Worm (Caenorhabditis elegans) whole organism, dauer: ENCODE measurements around the gene Y69A2AR.51.

Experiments
- unc-62 ChIP-seq: sonication (generic microtip); optimal IDR thresholded peaks from 2 replicates; lab custom pipeline; 2017; ENCODE audit warnings: missing biosample characterization, missing genetic modification reagents, missing genetic modification characterization

Gene Y69A2AR.51

ce11 chrIV:2597417-2597816, 25.2 kb downstream of the Y69A2AR.51 start, which contains the start of gene Y69A2AR.47:
Y69A2AR.47 (plus strand) TSS chrIV:2597717.
- no peak for TF ChIP-seq unc-62

- no peak for TF ChIP-seq unc-62
Measured at ce11 chrIV:2599634-2600033, 27.4 kb downstream of the Y69A2AR.51 start.

ce11 chrIV:2600841-2601240, 28.6 kb downstream of the Y69A2AR.51 start, which contains the start of gene epg-9:
epg-9 (plus strand) TSS chrIV:2601141.
- no peak for TF ChIP-seq unc-62

ce11 chrIV:2601988-2602861, 30.0 kb downstream of the Y69A2AR.51 start:
- no peak for TF ChIP-seq unc-62

- TF ChIP-seq unc-62: no peak
Measured at ce11 chrIV:2602862-2603189, 30.6 kb downstream of the Y69A2AR.51 start.

DNA sequence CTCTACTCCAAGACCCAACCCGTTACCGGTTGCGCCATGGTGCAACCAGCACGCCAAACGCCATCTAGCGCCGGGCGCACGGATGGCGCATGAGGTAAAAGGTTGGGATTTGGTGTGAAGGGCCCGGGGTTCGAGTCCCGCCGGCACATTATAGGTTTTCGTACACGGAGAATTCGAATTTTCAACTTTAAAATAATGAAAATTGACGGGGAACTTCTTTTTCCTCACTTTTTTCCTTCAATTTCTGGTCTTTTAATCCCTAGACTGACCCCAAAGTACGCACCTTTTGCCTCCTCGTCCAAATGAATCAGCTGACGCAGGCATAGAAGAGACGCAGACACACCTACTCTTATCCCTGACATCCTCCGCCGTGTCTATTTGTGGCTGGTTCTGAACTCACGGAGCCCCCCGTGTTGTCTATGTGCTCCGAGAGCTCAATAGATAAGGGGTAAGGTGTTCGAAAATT, 31.4 kb downstream of the Y69A2AR.51 start:
- TF ChIP-seq unc-62: no peak

- no peak for TF ChIP-seq unc-62
Measured at ce11 chrIV:2606572-2606971, 34.4 kb downstream of the Y69A2AR.51 start.

DNA sequence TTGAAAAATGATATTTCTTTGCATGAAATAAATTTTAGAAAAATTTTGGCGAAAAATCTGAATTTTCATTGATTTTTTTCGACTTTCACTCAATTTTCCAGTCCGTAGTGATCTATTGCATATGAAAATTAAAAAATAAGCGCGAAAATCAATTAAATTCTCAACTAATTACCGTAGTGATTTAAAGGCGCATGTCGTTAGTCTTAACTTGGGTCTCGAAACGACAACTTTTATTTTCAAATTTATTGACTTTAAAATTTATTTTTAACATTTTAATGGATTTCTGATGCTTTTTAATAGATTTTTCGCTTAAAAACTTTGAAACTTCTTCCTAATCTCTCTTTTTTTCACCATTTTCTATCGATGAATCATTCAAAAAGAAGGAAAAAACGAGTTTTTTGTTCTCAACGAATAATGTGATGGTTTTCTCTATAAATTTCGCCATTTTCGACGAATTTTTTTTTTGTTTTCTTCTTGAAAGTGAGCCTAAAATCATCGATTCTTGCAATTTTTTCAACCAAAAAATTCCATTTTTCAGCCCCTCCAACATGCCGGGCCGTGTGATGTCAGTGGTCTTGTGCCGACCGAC, 35.4 kb downstream of the Y69A2AR.51 start, which contains the start of gene vamp-7:
Gene vamp-7, plus strand, starts transcription at position 539 of the 589 bp plus-strand sequence.
- no peak for TF ChIP-seq unc-62

- no peak for TF ChIP-seq unc-62
Measured at ce11 chrIV:2610409-2610808, 38.2 kb downstream of the Y69A2AR.51 start, which contains the start of gene Y69A2AR.32. Y69A2AR.32 (plus strand) TSS chrIV:2610436.

DNA sequence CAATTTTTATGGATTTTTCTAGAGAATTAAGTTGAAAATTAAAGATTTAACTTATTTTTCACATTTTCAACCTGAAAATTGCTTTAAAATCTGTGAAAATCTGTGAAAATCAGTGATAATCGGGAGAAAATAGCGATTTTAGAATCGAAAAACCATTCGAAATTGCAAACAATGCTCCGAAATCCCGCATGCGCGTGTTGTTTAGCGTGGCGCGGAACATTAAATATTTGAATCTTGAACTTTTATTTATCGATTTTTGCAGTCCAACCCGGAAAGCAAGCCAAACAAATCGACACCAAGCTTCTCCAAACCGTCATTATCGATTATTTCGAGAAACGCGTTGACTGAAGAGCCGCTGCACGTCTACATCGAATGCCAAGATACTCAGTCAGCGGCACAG, 38.8 kb downstream of the Y69A2AR.51 start:
- TF ChIP-seq unc-62: no peak

DNA sequence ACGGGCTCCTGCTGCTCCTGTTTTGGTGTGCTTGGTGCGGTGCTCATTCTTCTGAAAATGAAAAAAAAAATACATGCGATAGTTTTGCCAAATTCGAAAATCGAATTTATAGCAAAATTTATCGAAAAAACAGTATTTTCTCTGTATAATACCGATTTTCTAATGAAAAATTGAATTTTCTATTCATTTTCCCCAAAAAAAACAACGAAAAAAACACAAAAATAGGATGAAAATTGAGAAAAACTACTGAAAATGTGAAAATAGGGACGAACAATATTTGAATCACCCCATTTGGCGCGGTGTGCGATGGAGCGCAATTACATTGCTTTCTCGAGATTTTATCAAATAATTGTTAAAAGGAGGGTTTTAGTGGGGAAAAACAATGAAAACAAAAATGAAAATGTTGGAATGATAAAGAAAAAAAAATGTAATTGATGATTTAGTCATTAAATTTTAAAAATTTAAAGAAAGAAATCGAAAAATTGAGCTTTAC, 40.9 kb downstream of the Y69A2AR.51 start, which contains the start of gene Y69A2AR.28:
Gene Y69A2AR.28, minus strand, starts transcription at position 51 of the 493 bp plus-strand sequence.
- no peak for TF ChIP-seq unc-62

ce11 chrIV:2613754-2614244, 41.6 kb downstream of the Y69A2AR.51 start, which contains the start of gene daao-1:
daao-1 (plus strand) TSS chrIV:2614194.
- no peak for TF ChIP-seq unc-62

ce11 chrIV:2616853-2617252, 44.6 kb downstream of the Y69A2AR.51 start:
- TF ChIP-seq unc-62: no peak

ce11 chrIV:2618611-2619010, 46.4 kb downstream of the Y69A2AR.51 start, which contains the start of gene smf-3:
smf-3 (plus strand) TSS chrIV:2618869.
- no peak for TF ChIP-seq unc-62
